Worm (Caenorhabditis elegans) whole organism, L1 larva: ENCODE measurements around the gene cyp-35A5.

Source experiments
- C04F5.9 ChIP-seq: sonication (generic microtip); optimal IDR thresholded peaks from 2 replicates; lab custom pipeline; 2016; ENCODE audit warnings: missing genetic modification characterization, missing compliant biosample characterization
- C16A3.4 ChIP-seq: fragments of 150-350 bp; optimal IDR thresholded peaks from 2 replicates; lab custom pipeline; 2014; ENCODE audit warnings: missing biosample characterization, missing genetic modification characterization
- Y116A8C.19 ChIP-seq: sonication (generic microtip); optimal IDR thresholded peaks from 2 replicates; lab custom pipeline; 2016; ENCODE audit warnings: missing compliant biosample characterization, missing genetic modification characterization, borderline replicate concordance
- aha-1 ChIP-seq: fragments of 150-350 bp; optimal IDR thresholded peaks from 2 replicates; lab custom pipeline; 2014; ENCODE audit warnings: missing biosample characterization, missing genetic modification characterization
- alr-1 ChIP-seq: fragments of 200-800 bp; sonication (Bioruptor generic); optimal IDR thresholded peaks from 2 replicates; lab custom pipeline; 2018; ENCODE audit warnings: borderline replicate concordance, mild to moderate bottlenecking, missing genetic modification characterization, missing compliant biosample characterization
- ama-1 ChIP-seq: fragments of 150-350 bp; optimal IDR thresholded peaks from 2 replicates; lab custom pipeline; 2014
- blmp-1 ChIP-seq: fragments of 150-350 bp; optimal IDR thresholded peaks from 2 replicates; lab custom pipeline; 2014; ENCODE audit warnings: missing biosample characterization, missing genetic modification characterization
- ceh-82 ChIP-seq, 3 experiments: fragments of 150-350 bp in 1 of 3; sonication (generic microtip) in 2 of 3; optimal IDR thresholded peaks; 2 replicates each; lab custom pipeline; 2014 to 2017; ENCODE audit warnings: missing biosample characterization in 3 of 3, missing genetic modification characterization in 3 of 3
- ceh-88 ChIP-seq: fragments of 200-800 bp; sonication (Bioruptor generic); IDR thresholded peaks from 2 replicates; pipeline ENCODE4 v1.3.6; 2022; ENCODE audit warnings: missing genetic modification characterization, missing compliant biosample characterization
- ces-1 ChIP-seq: fragments of 150-350 bp; optimal IDR thresholded peaks from 2 replicates; lab custom pipeline; 2014; ENCODE audit warnings: missing biosample characterization, missing genetic modification reagents, missing genetic modification characterization
- efl-3 ChIP-seq: fragments of 200-800 bp; sonication (Bioruptor generic); optimal IDR thresholded peaks from 2 replicates; lab custom pipeline; 2018; ENCODE audit warnings: mild to moderate bottlenecking, missing genetic modification characterization, missing compliant biosample characterization
- egl-13 ChIP-seq: sonication (generic microtip); optimal IDR thresholded peaks from 2 replicates; lab custom pipeline; 2016; ENCODE audit warnings: missing genotype, missing genetic modification reagents, missing genetic modification characterization, missing compliant biosample characterization
- egl-27 ChIP-seq, 2 experiments: fragments of 150-350 bp in 1 of 2; sonication (generic microtip); optimal IDR thresholded peaks; 3 replicates each; lab custom pipeline; 2017 to 2018; ENCODE audit warnings: missing biosample characterization in 2 of 2, missing genetic modification characterization in 2 of 2, missing genetic modification reagents in 2 of 2
- ets-5 ChIP-seq: fragments of 200-800 bp; sonication (Bioruptor generic); IDR thresholded peaks from 2 replicates; pipeline ENCODE4 v1.3.6; 2022; ENCODE audit warnings: missing genetic modification characterization, missing compliant biosample characterization
- fkh-8 ChIP-seq: sonication (generic microtip); optimal IDR thresholded peaks from 2 replicates; lab custom pipeline; 2016; ENCODE audit warnings: mild to moderate bottlenecking, missing genetic modification characterization, missing compliant biosample characterization
- grh-1 ChIP-seq: fragments of 200-800 bp; sonication (Bioruptor generic); IDR thresholded peaks from 2 replicates; pipeline ENCODE4 v1.3.6; 2022; ENCODE audit warnings: missing genetic modification reagents, missing genetic modification characterization, missing compliant biosample characterization
- hlh-4 ChIP-seq: sonication (generic microtip); optimal IDR thresholded peaks from 2 replicates; lab custom pipeline; 2016; ENCODE audit warnings: mild to moderate bottlenecking, missing genetic modification characterization, missing compliant biosample characterization
- hpl-2 ChIP-seq: fragments of 150-350 bp; optimal IDR thresholded peaks from 2 replicates; lab custom pipeline; 2014; ENCODE audit warnings: missing biosample characterization, missing genetic modification reagents, missing genetic modification characterization
- jun-1 ChIP-seq: fragments of 150-350 bp; optimal IDR thresholded peaks from 2 replicates; lab custom pipeline; 2014; ENCODE audit warnings: missing biosample characterization, missing genetic modification reagents, missing genetic modification characterization
- lin-14 ChIP-seq: fragments of 200-800 bp; sonication (Bioruptor generic); optimal IDR thresholded peaks from 2 replicates; lab custom pipeline; 2018; ENCODE audit warnings: mild to moderate bottlenecking, missing genetic modification characterization, moderate library complexity, missing compliant biosample characterization
- lin-35 ChIP-seq, 2 experiments: fragments of 150-350 bp; optimal IDR thresholded peaks; 2 replicates each; lab custom pipeline; 2014; ENCODE audit warnings: missing biosample characterization in 2 of 2, missing genetic modification characterization in 2 of 2, missing genetic modification reagents in 2 of 2
- mab-9 ChIP-seq: fragments of 200-800 bp; sonication (Bioruptor generic); IDR thresholded peaks from 2 replicates; pipeline ENCODE4 v1.3.6; 2022; ENCODE audit warnings: missing genetic modification reagents, missing genetic modification characterization, missing compliant biosample characterization
- mdl-1 ChIP-seq, 2 experiments: fragments of 150-350 bp; optimal IDR thresholded peaks; 2 replicates each; lab custom pipeline; 2014 to 2017; ENCODE audit warnings: missing biosample characterization in 2 of 2, missing genetic modification characterization in 2 of 2, inconsistent platforms in 1 of 2
- mef-2 ChIP-seq: fragments of 150-350 bp; optimal IDR thresholded peaks from 2 replicates; lab custom pipeline; 2014; ENCODE audit warnings: missing biosample characterization, missing genetic modification characterization
- mep-1 ChIP-seq: fragments of 150-350 bp; optimal IDR thresholded peaks from 2 replicates; lab custom pipeline; 2014; ENCODE audit warnings: missing biosample characterization, missing genetic modification characterization
- nhr-11 ChIP-seq: fragments of 150-350 bp; optimal IDR thresholded peaks from 2 replicates; lab custom pipeline; 2014; ENCODE audit warnings: missing biosample characterization, missing genetic modification characterization
- nhr-19 ChIP-seq: fragments of 200-800 bp; sonication (Bioruptor generic); conservative IDR thresholded peaks from 2 replicates; pipeline ENCODE4 v1.3.6; 2022; ENCODE audit warnings: missing genetic modification characterization, missing compliant biosample characterization
- nhr-20 ChIP-seq: sonication (generic microtip); optimal IDR thresholded peaks from 2 replicates; lab custom pipeline; 2016; ENCODE audit warnings: mild to moderate bottlenecking, missing genetic modification characterization, missing compliant biosample characterization
- nhr-237 ChIP-seq: fragments of 150-350 bp; optimal IDR thresholded peaks from 2 replicates; lab custom pipeline; 2014; ENCODE audit warnings: missing biosample characterization, missing genetic modification characterization
- nhr-28 ChIP-seq: fragments of 150-350 bp; optimal IDR thresholded peaks from 2 replicates; lab custom pipeline; 2014; ENCODE audit warnings: missing biosample characterization, missing genetic modification characterization
- nhr-71 ChIP-seq: sonication (generic microtip); optimal IDR thresholded peaks from 2 replicates; lab custom pipeline; 2016; ENCODE audit warnings: mild to moderate bottlenecking, missing genetic modification characterization, moderate library complexity, missing compliant biosample characterization
- nhr-77 ChIP-seq: fragments of 150-350 bp; optimal IDR thresholded peaks from 2 replicates; lab custom pipeline; 2014; ENCODE audit warnings: missing biosample characterization, missing genetic modification characterization
- nhr-84 ChIP-seq: sonication (generic microtip); optimal IDR thresholded peaks from 2 replicates; lab custom pipeline; 2017; ENCODE audit warnings: missing biosample characterization, missing genetic modification characterization
- nhr-85 ChIP-seq: sonication (generic microtip); peaks from one replicate; lab custom pipeline; 2016; ENCODE audit warnings: missing genetic modification characterization, inconsistent platforms, missing compliant biosample characterization
- pax-3 ChIP-seq: fragments of 200-800 bp; sonication (Bioruptor generic); optimal IDR thresholded peaks from 2 replicates; lab custom pipeline; 2018; ENCODE audit warnings: mild to moderate bottlenecking, missing genetic modification characterization, moderate library complexity, missing compliant biosample characterization
- pqm-1 ChIP-seq: sonication (generic microtip); optimal IDR thresholded peaks from 3 replicates; lab custom pipeline; 2017; ENCODE audit warnings: missing biosample characterization, missing genetic modification characterization
- rnt-1 ChIP-seq: sonication (generic microtip); optimal IDR thresholded peaks from 2 replicates; lab custom pipeline; 2016; ENCODE audit warnings: mild to moderate bottlenecking, missing genetic modification characterization, moderate library complexity, missing compliant biosample characterization
- skn-1 ChIP-seq: fragments of 150-350 bp; optimal IDR thresholded peaks from 2 replicates; lab custom pipeline; 2014; ENCODE audit warnings: missing biosample characterization, missing genetic modification characterization
- snu-23 ChIP-seq: sonication (generic microtip); optimal IDR thresholded peaks from 2 replicates; lab custom pipeline; 2016; ENCODE audit warnings: missing genetic modification characterization, missing compliant biosample characterization
- sptf-1 ChIP-seq: fragments of 150-350 bp; optimal IDR thresholded peaks from 2 replicates; lab custom pipeline; 2014; ENCODE audit warnings: missing biosample characterization, missing genetic modification characterization
- swsn-7 ChIP-seq: sonication (generic microtip); optimal IDR thresholded peaks from 2 replicates; lab custom pipeline; 2016; ENCODE audit warnings: missing genetic modification characterization, missing compliant biosample characterization
- unc-30 ChIP-seq: sonication (generic microtip); optimal IDR thresholded peaks from 2 replicates; lab custom pipeline; 2017; ENCODE audit warnings: missing biosample characterization, missing genetic modification characterization
- unc-98 ChIP-seq: fragments of 200-800 bp; sonication (Bioruptor generic); IDR thresholded peaks from 2 replicates; pipeline ENCODE4 v1.3.6; 2022; ENCODE audit warnings: missing genetic modification characterization, missing compliant biosample characterization
- xbp-1 ChIP-seq: sonication (generic microtip); optimal IDR thresholded peaks from 2 replicates; lab custom pipeline; 2016; ENCODE audit warnings: missing genetic modification characterization, missing compliant biosample characterization
- ztf-4 ChIP-seq: fragments of 150-350 bp; optimal IDR thresholded peaks from 2 replicates; lab custom pipeline; 2014; ENCODE audit warnings: missing biosample characterization, missing genetic modification characterization

cyp-35A5 gene

DNA sequence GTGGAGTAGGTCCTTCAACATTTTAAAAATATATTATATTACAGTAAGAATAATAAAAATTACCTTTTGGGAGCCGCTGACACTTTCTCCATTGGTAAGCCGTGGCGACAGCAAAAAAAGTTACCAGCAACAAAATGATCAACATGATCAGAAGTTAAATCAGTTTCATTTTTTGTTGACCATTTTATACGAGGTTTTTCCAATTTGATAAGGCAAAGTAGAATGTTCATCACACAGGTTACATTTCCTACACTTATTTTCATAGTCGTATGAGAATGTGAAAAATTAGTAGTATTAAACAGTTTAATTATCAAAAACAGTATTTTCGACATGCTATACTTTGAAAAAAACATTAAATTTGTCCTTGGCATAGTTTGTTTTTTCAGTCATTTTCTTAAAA is 36.7 kb downstream of the cyp-35A5 start, which contains the start of gene cyp-34A10:
Gene cyp-34A10, minus strand, starts transcription at position 146 of the 400 bp plus-strand sequence.
- TF ChIP-seq unc-30 (tag; lab: Kevin White, UChicago) (no peak), aha-1 (tag; lab: Kevin White, UChicago) (no peak), hpl-2 (no peak), alr-1 (tag; lab: Kevin White, UChicago) (no peak), nhr-71 (tag; lab: Kevin White, UChicago) (no peak), nhr-20 (tag; lab: Kevin White, UChicago) (no peak), nhr-28 (tag; lab: Kevin White, UChicago) (no peak), rnt-1 (tag; lab: Kevin White, UChicago) (no peak), blmp-1 (tag; lab: Kevin White, UChicago) (no peak), nhr-19 (GFP tag; lab: Robert Waterston, UW) (no peak), ets-5 (no peak), sptf-1 (tag; lab: Kevin White, UChicago) (no peak), nhr-237 (tag; lab: Kevin White, UChicago) (no peak)

DNA sequence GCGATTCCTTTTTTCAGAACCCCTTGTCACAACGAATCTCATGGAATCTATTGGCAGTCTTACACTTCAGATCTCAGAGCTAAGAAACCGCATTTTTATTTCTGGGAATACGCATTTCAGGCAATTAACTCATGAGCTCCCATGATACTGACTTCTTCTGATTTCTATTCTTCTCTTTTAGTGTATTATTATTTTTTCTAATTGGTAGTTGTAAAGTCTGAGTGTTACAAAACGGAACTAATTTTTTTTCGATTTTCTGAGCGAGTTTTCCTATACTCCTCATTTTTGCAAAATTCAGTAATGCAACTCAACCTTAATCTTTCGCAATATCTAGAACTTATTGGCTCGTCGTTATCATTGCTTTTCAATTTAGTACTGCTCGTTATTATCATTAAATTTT is 38.2 kb downstream of the cyp-35A5 start, which contains the start of gene str-82:
Gene str-82, plus strand, starts transcription at position 301 of the 400 bp plus-strand sequence.
- TF ChIP-seq C04F5.9 (no peak), efl-3 (GFP tag; lab: Kevin White, UChicago) (no peak), mab-9 (GFP tag; lab: Robert Waterston, UW) (no peak), sptf-1 (tag; lab: Kevin White, UChicago) (no peak), nhr-11 (tag; lab: Kevin White, UChicago) (no peak), unc-98 (no peak), ceh-88 (GFP tag; lab: Robert Waterston, UW) (no peak), nhr-84 (tag; lab: Kevin White, UChicago) (no peak), swsn-7 (no peak), nhr-28 (tag; lab: Kevin White, UChicago) (no peak), ama-1 (lab: Kevin White, UChicago) (no peak), hlh-4 (no peak), nhr-85 (tag; lab: Kevin White, UChicago) (no peak), pqm-1 (tag; lab: Kevin White, UChicago) (no peak), pax-3 (tag; lab: Kevin White, UChicago) (no peak)
- TF ChIP-seq, all 84 proteins: peak for 0

DNA sequence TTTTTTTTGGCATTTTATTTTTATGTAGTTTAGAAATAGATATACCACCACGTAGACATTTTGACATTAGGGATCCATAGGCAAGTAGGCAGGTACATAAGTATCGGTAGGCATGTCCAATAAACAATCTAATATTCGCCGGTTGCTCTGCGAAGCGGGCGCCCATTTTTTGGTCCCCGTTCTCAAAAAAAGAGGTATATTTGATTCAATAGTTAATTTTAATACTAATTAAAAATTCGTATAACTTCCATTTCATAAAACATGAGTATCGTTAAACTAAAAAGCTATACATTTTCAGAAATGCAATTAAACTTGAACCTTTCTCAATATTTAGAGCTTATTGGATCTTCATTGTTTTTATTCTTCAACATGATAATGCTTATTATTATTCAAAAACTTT is 40.8 kb downstream of the cyp-35A5 start, which contains the start of gene str-83:
Gene str-83, plus strand, starts transcription at position 301 of the 400 bp plus-strand sequence.
- no peak for TF ChIP-seq lin-14 (GFP tag; lab: Kevin White, UChicago)
- TF ChIP-seq ceh-82 (tag; optimal IDR thresholded peaks at IDR 0.05; lab: Kevin White, UChicago) = no peak
- no peak for TF ChIP-seq ceh-88 (GFP tag; lab: Robert Waterston, UW)
- TF ChIP-seq pax-3 (tag; lab: Kevin White, UChicago) = no peak
- no peak for TF ChIP-seq Y116A8C.19
- TF ChIP-seq nhr-71 (tag; lab: Kevin White, UChicago) = no peak
- TF ChIP-seq xbp-1 (tag; lab: Kevin White, UChicago) = no peak
- no peak for TF ChIP-seq nhr-77 (tag; lab: Kevin White, UChicago)
- no peak for TF ChIP-seq mab-9 (GFP tag; lab: Robert Waterston, UW)
- no peak for TF ChIP-seq mef-2 (tag; lab: Kevin White, UChicago)

DNA sequence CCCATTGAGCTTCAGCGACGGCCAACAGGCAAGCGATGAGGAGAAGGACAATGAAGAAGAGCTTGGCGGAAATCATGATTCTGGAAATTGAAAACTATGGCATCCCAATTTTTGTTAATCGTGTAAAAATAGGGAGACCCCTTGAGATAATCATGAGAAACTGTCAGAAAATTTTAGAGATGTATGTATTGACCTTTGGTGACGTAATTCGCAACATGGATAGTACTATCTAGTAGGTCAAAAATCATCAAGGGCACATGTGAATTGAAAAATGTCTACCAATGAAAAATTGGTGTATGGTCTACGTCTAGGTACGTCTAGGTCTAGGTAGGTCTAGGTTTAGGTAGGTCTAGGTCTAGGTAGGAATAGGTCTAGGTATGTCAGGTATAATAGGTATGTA is 42.9 kb downstream of the cyp-35A5 start, which contains the start of gene nlp-34:
Gene nlp-34, minus strand, starts transcription at position 82 of the 400 bp plus-strand sequence.
- TF ChIP-seq ces-1 (GFP tag; lab: Kevin White, UChicago) (no peak), nhr-85 (tag; lab: Kevin White, UChicago) (peak; percentile 73)

DNA sequence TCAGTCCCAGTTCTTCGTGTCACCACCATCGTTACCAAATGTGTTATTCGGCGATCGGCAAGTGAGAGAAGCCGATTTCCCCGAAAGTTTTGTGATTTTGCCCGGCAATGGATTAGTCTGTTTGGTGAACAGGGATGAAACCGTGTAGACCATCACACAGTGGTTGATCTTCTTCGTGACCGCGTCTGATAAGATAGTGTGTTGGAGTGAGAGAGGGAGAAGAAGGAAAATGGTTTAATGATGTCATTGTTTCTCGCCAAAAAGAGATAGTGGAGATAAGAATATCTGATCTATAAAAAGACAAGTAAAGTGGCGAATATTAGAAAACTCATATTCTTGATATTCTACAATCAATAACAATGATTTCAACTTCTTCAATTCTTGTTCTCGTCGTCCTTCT is 43.7 kb downstream of the cyp-35A5 start, which contains the start of gene nlp-31:
Gene nlp-31, plus strand, starts transcription at position 237 of the 400 bp plus-strand sequence.
- TF ChIP-seq fkh-8 (tag; lab: Kevin White, UChicago) (no peak), nhr-20 (tag; lab: Kevin White, UChicago) (peak; percentile 88), unc-30 (tag; lab: Kevin White, UChicago) (no peak), egl-13 (tag; lab: Kevin White, UChicago) (no peak), nhr-84 (tag; lab: Kevin White, UChicago) (no peak), lin-35 (GFP tag; optimal IDR thresholded peaks at IDR 0.05; lab: Kevin White, UChicago) (peak in 1 of 2 experiments; percentile 43), egl-27 (tag; optimal IDR thresholded peaks at IDR 0.05; lab: Kevin White, UChicago) (no peak), nhr-11 (tag; lab: Kevin White, UChicago) (no peak), skn-1 (tag; lab: Kevin White, UChicago) (no peak), mep-1 (tag; lab: Kevin White, UChicago) (peak; percentile 10), mdl-1 (tag; optimal IDR thresholded peaks at IDR 0.05; lab: Kevin White, UChicago) (peak in 1 of 2 experiments; percentile 41), snu-23 (GFP tag; lab: Kevin White, UChicago) (peak; percentile 27), nhr-85 (tag; lab: Kevin White, UChicago) (peak; percentile 97), lin-14 (GFP tag; lab: Kevin White, UChicago) (peak; percentile 73), grh-1 (GFP tag; lab: Robert Waterston, UW) (no peak), jun-1 (tag; lab: Kevin White, UChicago) (peak; percentile 23), ztf-4 (peak; percentile 27), alr-1 (tag; lab: Kevin White, UChicago) (no peak), C16A3.4 (tag; lab: Kevin White, UChicago) (no peak)
